Worm (Caenorhabditis elegans) whole organism, L2 larva: ENCODE results near the gene nhr-138.

Source experiments
- aly-2 ChIP-seq: fragments of 150-350 bp; optimal IDR thresholded peaks from 2 replicates; lab custom pipeline; 2014; ENCODE audit warnings: missing biosample characterization, missing genetic modification characterization
- ama-1 ChIP-seq: fragments of 150-350 bp; optimal IDR thresholded peaks from 2 replicates; lab custom pipeline; 2018; ENCODE audit warnings: inconsistent platforms
- elt-3 ChIP-seq: sonication (generic microtip); optimal IDR thresholded peaks from 2 replicates; lab custom pipeline; 2017; ENCODE audit warnings: missing biosample characterization, missing genetic modification characterization
- mdl-1 ChIP-seq, 2 experiments: fragments of 150-350 bp in 1 of 2; sonication (generic microtip) in 1 of 2; optimal IDR thresholded peaks; 2 replicates each; lab custom pipeline; 2017; ENCODE audit warnings: missing biosample characterization in 2 of 2, missing genetic modification characterization in 2 of 2
- unc-62 ChIP-seq: fragments of 150-350 bp; optimal IDR thresholded peaks from 2 replicates; lab custom pipeline; 2014; ENCODE audit warnings: missing biosample characterization, missing genetic modification reagents, missing genetic modification characterization
- ztf-1 ChIP-seq: fragments of 200-800 bp; sonication (Bioruptor generic); conservative IDR thresholded peaks from 2 replicates; pipeline ENCODE4 v1.3.6; 2022; ENCODE audit warnings: missing genetic modification characterization, missing compliant biosample characterization
- ztf-11 ChIP-seq: sonication (generic microtip); optimal IDR thresholded peaks from 2 replicates; lab custom pipeline; 2017; ENCODE audit warnings: missing biosample characterization, missing genetic modification characterization

ce11 chrIV:9727217-9727616, 2.2 kb downstream of the nhr-138 start:
- TF ChIP-seq aly-2 (tag; lab: Kevin White, UChicago) (no peak), elt-3 (tag; lab: Kevin White, UChicago) (no peak), mdl-1 (tag; optimal IDR thresholded peaks at IDR 0.05; lab: Kevin White, UChicago) (no peak), ztf-1 (GFP tag; lab: Robert Waterston, UW) (no peak), ztf-11 (no peak), ama-1 (no peak), unc-62 (GFP tag; lab: Kevin White, UChicago) (no peak)
